Worm (Caenorhabditis elegans) whole organism, late embryonic: ENCODE results near the gene F35C8.8.

Experiments
- C08G9.2 ChIP-seq: sonication (generic microtip); optimal IDR thresholded peaks from 2 replicates; lab custom pipeline; 2016; ENCODE audit warnings: mild to moderate bottlenecking, missing genetic modification characterization, moderate library complexity, missing compliant biosample characterization
- ama-1 ChIP-seq: fragments of 150-350 bp; optimal IDR thresholded peaks from 2 replicates; lab custom pipeline; 2014
- dmd-4 ChIP-seq: sonication (generic microtip); optimal IDR thresholded peaks from 2 replicates; lab custom pipeline; 2016; ENCODE audit warnings: borderline replicate concordance, missing genetic modification characterization, missing compliant biosample characterization
- hlh-6 ChIP-seq: sonication (generic microtip); optimal IDR thresholded peaks from 2 replicates; lab custom pipeline; 2016; ENCODE audit warnings: missing genotype, missing genetic modification characterization, missing compliant biosample characterization
- unc-86 ChIP-seq: sonication (generic microtip); optimal IDR thresholded peaks from 2 replicates; lab custom pipeline; 2016; ENCODE audit warnings: missing genetic modification characterization, missing compliant biosample characterization
- zip-5 ChIP-seq: sonication (generic microtip); optimal IDR thresholded peaks from 2 replicates; lab custom pipeline; 2016; ENCODE audit warnings: missing genetic modification characterization, missing compliant biosample characterization

DNA sequence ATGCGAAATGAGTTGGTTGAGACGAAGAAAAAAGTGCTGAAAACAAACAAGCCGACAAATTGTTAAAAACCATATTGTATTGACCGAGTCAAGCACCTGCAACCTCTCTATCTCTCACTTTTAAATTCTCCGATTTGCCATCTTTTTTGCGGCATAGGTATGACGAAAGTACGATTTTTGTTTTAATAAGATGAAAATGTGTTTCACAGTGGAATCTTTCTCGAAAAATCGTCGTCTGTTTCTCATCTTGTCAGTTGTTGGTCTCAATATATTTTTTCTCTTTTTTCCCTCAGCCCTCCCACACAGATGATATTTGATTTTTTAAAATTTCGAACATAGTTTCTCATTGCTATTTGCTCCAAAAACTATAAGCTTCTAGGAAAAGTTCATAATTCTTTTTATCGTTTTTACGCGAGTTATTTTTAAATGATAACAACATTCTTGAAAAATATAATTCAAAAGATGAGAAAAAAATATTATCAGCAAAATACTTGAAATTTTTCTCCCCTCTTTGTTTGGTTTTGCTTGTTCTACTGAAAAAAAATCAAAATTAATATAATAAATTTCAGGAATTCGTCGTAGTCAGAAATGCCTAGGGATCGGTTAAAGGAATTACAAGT lies 23.8 kb downstream of the F35C8.8 start, which contains the start of gene syx-3:
- TF ChIP-seq C08G9.2 (tag; lab: Kevin White, UChicago) (no peak), zip-5 (no peak), ama-1 (lab: Kevin White, UChicago) (no peak), dmd-4 (tag; lab: Kevin White, UChicago) (no peak), hlh-6 (tag; lab: Kevin White, UChicago) (no peak), unc-86 (tag; lab: Kevin White, UChicago) (no peak)
